Worm (Caenorhabditis elegans) whole organism, young adult: ENCODE results near the gene arrd-10.

Experiments
- B0261.1 ChIP-seq: sonication (generic microtip); optimal IDR thresholded peaks from 2 replicates; lab custom pipeline; 2016; ENCODE audit warnings: mild to moderate bottlenecking, missing genetic modification characterization, moderate library complexity, missing compliant biosample characterization
- attf-5 ChIP-seq: fragments of 200-800 bp; sonication (Bioruptor generic); optimal IDR thresholded peaks from 2 replicates; lab custom pipeline; 2018; ENCODE audit warnings: mild to moderate bottlenecking, missing genetic modification characterization, missing compliant biosample characterization
- bed-1 ChIP-seq: fragments of 200-800 bp; sonication (Bioruptor generic); IDR thresholded peaks from 2 replicates; pipeline ENCODE4 v1.3.6; 2022; ENCODE audit warnings: missing genetic modification reagents, missing genetic modification characterization, missing compliant biosample characterization
- him-1 ChIP-seq: sonication (generic microtip); optimal IDR thresholded peaks from 2 replicates; lab custom pipeline; 2016; ENCODE audit warnings: missing genotype, missing genetic modification reagents, missing genetic modification characterization, missing compliant biosample characterization
- let-607 ChIP-seq, 2 experiments: fragments of 200-800 bp in 1 of 2; sonication (Bioruptor generic) in 1 of 2; sonication (generic microtip) in 1 of 2; optimal IDR thresholded peaks; 2 replicates each; lab custom pipeline; 2016 to 2018; ENCODE audit warnings: mild to moderate bottlenecking in 2 of 2, missing compliant biosample characterization in 2 of 2, missing genetic modification characterization in 2 of 2, moderate library complexity in 2 of 2, missing genotype in 1 of 2
- nfya-1 ChIP-seq: sonication (generic microtip); optimal IDR thresholded peaks from 2 replicates; lab custom pipeline; 2017; ENCODE audit warnings: antibody characterized with exemption, missing compliant biosample characterization, missing genetic modification characterization, borderline replicate concordance; ENCODE audit not compliant: insufficient read depth
- pha-4 ChIP-seq: fragments of 150-350 bp; sonication (generic microtip); optimal IDR thresholded peaks from 2 replicates; lab custom pipeline; 2014; ENCODE audit warnings: missing biosample characterization, missing genetic modification reagents, missing genetic modification characterization
- sdz-38 ChIP-seq: sonication (generic microtip); optimal IDR thresholded peaks from 2 replicates; lab custom pipeline; 2016; ENCODE audit warnings: missing genotype, missing genetic modification characterization, missing compliant biosample characterization
- snpc-1.1 ChIP-seq: sonication (generic microtip); optimal IDR thresholded peaks from 2 replicates; lab custom pipeline; 2017; ENCODE audit warnings: missing genetic modification characterization, mild to moderate bottlenecking, missing compliant biosample characterization, antibody characterized with exemption, moderate library complexity, missing genotype, missing genetic modification reagents; ENCODE audit not compliant: insufficient read depth
- unc-62 ChIP-seq: fragments of 150-350 bp; optimal IDR thresholded peaks from 2 replicates; lab custom pipeline; 2014; ENCODE audit warnings: missing biosample characterization, missing genetic modification reagents, missing genetic modification characterization
- ztf-18 ChIP-seq: sonication (generic microtip); optimal IDR thresholded peaks from 2 replicates; lab custom pipeline; 2016; ENCODE audit warnings: missing genotype, mild to moderate bottlenecking, missing genetic modification characterization, missing compliant biosample characterization

DNA sequence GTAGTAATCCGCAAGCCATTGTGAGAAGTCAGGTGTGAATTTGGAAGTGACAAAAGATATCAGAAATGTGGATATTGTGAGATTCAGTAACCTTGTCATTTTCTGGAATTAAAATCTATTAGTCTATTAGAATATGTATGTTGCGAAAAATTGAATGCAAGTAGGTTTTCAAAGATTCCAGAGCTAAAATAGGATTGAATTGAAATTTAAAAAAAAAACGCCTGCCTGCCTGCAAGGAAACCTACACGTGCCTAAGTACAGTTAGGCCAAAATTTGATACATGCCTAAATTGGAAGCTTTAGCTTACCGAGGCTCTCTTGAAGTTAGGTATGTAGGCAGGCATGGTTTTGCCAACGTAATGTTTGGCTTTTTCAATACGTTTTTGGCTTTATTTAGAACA, 4.6 kb upstream of the arrd-10 start, which contains the start of gene lips-9:
- TF ChIP-seq unc-62 (GFP tag; lab: Kevin White, UChicago), result no peak
- no peak for TF ChIP-seq bed-1 (GFP tag; lab: Robert Waterston, UW)
- TF ChIP-seq pha-4 (tag; lab: Kevin White, UChicago), result no peak
- TF ChIP-seq ztf-18 (tag; lab: Kevin White, UChicago), result no peak
- no peak for TF ChIP-seq snpc-1.1
- TF ChIP-seq nfya-1 (tag; lab: Kevin White, UChicago), result no peak
- no peak for TF ChIP-seq him-1 (tag; lab: Kevin White, UChicago)
- no peak for TF ChIP-seq sdz-38 (tag; lab: Kevin White, UChicago)
- no peak for TF ChIP-seq B0261.1 (tag; lab: Kevin White, UChicago)
- no peak for TF ChIP-seq attf-5 (GFP tag; lab: Kevin White, UChicago)
- no peak for TF ChIP-seq let-607 (tag; optimal IDR thresholded peaks at IDR 0.05; lab: Kevin White, UChicago)
